Worm (Caenorhabditis elegans): ENCODE results near the gene ogt-1.
A peak's percentile ranks its signal among the peaks of the same experiment; 100 is the strongest.

ogt-1 gene

DNA sequence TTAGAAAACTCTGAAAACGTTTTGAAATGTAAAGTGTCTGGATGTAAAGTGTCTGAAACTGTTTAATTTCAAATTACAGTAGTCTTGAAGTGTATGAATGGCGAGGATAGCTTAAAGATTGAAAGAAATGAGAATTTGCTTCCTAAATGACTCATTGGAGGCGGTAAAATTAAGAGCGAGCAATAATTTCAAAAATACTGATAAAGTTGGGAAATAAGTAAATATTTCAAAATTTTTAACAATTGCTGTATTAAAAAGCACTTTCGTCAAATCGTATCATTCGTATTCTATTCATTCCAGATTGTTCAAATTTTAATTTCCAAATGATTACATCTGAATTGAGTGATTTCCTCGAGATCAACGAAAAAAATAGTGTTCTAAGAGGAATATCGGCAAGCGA, 29.2 kb downstream of the ogt-1 start, which contains the start of gene B0280.2:
B0280.2 (plus strand) TSS at position 301 of the 400 bp plus-strand sequence.
- TF ChIP-seq mep-1 (tag; optimal IDR thresholded peaks at IDR 0.05): no peak
- TF ChIP-seq F10B5.3 (tag; optimal IDR thresholded peaks at IDR 0.05): no peak
- TF ChIP-seq daf-8 (GFP tag; IDR thresholded peaks at IDR 0.05): no peak
- TF ChIP-seq aly-2 (tag; optimal IDR thresholded peaks at IDR 0.05): no peak
- no peak for TF ChIP-seq nhr-48 (tag; optimal IDR thresholded peaks at IDR 0.05)
- TF ChIP-seq spr-1 (tag; optimal IDR thresholded peaks at IDR 0.05): no peak
- TF ChIP-seq nhr-6 (tag; optimal IDR thresholded peaks at IDR 0.05): no peak
- no peak for TF ChIP-seq nhr-237 (tag; optimal IDR thresholded peaks at IDR 0.05)
- no peak for TF ChIP-seq zip-2 (tag; optimal IDR thresholded peaks at IDR 0.05)
- TF ChIP-seq dve-1 (tag; optimal IDR thresholded peaks at IDR 0.05; ENCODE audit: insufficient read depth): no peak
- no peak for TF ChIP-seq cey-2 (tag; optimal IDR thresholded peaks at IDR 0.05; ENCODE audit: borderline replicate concordance, insufficient read depth)
- no peak for TF ChIP-seq hif-1 (tag; optimal IDR thresholded peaks at IDR 0.05)
- no peak for TF ChIP-seq saeg-2 (GFP tag; IDR thresholded peaks at IDR 0.05)
- TF ChIP-seq lsy-2 (tag; optimal IDR thresholded peaks at IDR 0.05): no peak
- TF ChIP-seq ZK546.5 (tag; optimal IDR thresholded peaks at IDR 0.05): no peak
- no peak for TF ChIP-seq jun-1 (tag; optimal IDR thresholded peaks at IDR 0.05)
- TF ChIP-seq nhr-76 (tag; optimal IDR thresholded peaks at IDR 0.05): no peak
- TF ChIP-seq nhr-111 (GFP tag; optimal IDR thresholded peaks at IDR 0.05): no peak
- TF ChIP-seq unc-130 (GFP tag; optimal IDR thresholded peaks at IDR 0.05): no peak

DNA sequence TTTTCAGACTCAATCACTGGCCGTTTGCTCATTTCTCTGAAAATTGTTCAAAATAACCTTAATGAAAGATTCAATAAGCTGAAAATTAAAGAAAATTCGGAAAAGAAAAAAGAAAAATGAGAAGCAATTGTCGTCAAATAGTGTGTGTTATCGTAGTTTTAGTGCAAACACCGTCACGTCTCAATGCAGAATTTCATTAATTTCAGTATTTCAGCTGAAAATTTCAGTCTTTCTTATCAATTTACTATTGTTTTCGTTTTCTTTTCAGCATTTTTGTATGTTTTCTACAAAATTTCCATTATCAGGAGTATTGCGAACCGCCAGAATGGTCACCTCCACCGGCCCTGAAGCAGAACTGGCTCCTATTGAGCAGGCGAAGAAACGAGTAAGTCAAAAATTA, 30.7 kb downstream of the ogt-1 start, which contains the start of the genes B0280.9 and rpia-1:
B0280.9 (minus strand) TSS at position 36 of the 400 bp plus-strand sequence.
rpia-1 (plus strand) TSS at position 269 of the 400 bp plus-strand sequence.
- no peak for TF ChIP-seq spr-3 (GFP tag; optimal IDR thresholded peaks at IDR 0.05)
- no peak for TF ChIP-seq dmd-9 (GFP tag; IDR thresholded peaks at IDR 0.05)
- no peak for TF ChIP-seq F44E2.7 (GFP tag; IDR thresholded peaks at IDR 0.05)
- TF ChIP-seq F10B5.3 (tag; optimal IDR thresholded peaks at IDR 0.05): no peak
- peak; percentile 79 for TF ChIP-seq aha-1 (tag)
- TF ChIP-seq fkh-10 (GFP tag; optimal IDR thresholded peaks at IDR 0.05): no peak
- TF ChIP-seq lir-3 (tag; optimal IDR thresholded peaks at IDR 0.05): no peak
- TF ChIP-seq snpc-1.2 (GFP tag; IDR thresholded peaks at IDR 0.05): no peak
- no peak for TF ChIP-seq nhr-76 (tag; optimal IDR thresholded peaks at IDR 0.05)
- no peak for TF ChIP-seq lin-39 (tag; optimal IDR thresholded peaks at IDR 0.05)
- no peak for TF ChIP-seq F37D6.2 (tag; optimal IDR thresholded peaks at IDR 0.05)
- TF ChIP-seq arid-1 (GFP tag; conservative IDR thresholded peaks at IDR 0.05): no peak
- TF ChIP-seq vab-7 (GFP tag; IDR thresholded peaks at IDR 0.05): no peak
- no peak for TF ChIP-seq T26A8.4 (GFP tag; IDR thresholded peaks at IDR 0.05)
- TF ChIP-seq tra-1 (GFP tag; IDR thresholded peaks at IDR 0.05): no peak
- TF ChIP-seq saeg-2 (GFP tag; IDR thresholded peaks at IDR 0.05): no peak
- no peak for TF ChIP-seq ceh-44 (GFP tag; IDR thresholded peaks at IDR 0.05)
- TF ChIP-seq aly-2 (tag; optimal IDR thresholded peaks at IDR 0.05): no peak
- no peak for TF ChIP-seq rbr-2 (tag; optimal IDR thresholded peaks at IDR 0.05)
- no peak for TF ChIP-seq ceh-28 (tag; optimal IDR thresholded peaks at IDR 0.05)
- TF ChIP-seq ces-1 (GFP tag; optimal IDR thresholded peaks at IDR 0.05): no peak
- TF ChIP-seq nhr-11 (tag; optimal IDR thresholded peaks at IDR 0.05): no peak
- TF ChIP-seq nhr-28 (tag; optimal IDR thresholded peaks at IDR 0.05): peak; percentile 6
- no peak for TF ChIP-seq daf-16 (GFP tag; optimal IDR thresholded peaks at IDR 0.05)
- TF ChIP-seq daf-16 (tag; optimal IDR thresholded peaks at IDR 0.05): peak; percentile 72
- TF ChIP-seq hlh-11 (tag; optimal IDR thresholded peaks at IDR 0.05): peak; percentile 40
- no peak for TF ChIP-seq ceh-62 (tag; optimal IDR thresholded peaks at IDR 0.05)
- no peak for TF ChIP-seq nhr-237 (tag; optimal IDR thresholded peaks at IDR 0.05)
- TF ChIP-seq nhr-10 (tag; optimal IDR thresholded peaks at IDR 0.05): peak; percentile 16
- no peak for TF ChIP-seq nhr-102 (tag; optimal IDR thresholded peaks at IDR 0.05)
- TF ChIP-seq zfp-2 (tag; optimal IDR thresholded peaks at IDR 0.05): no peak
- TF ChIP-seq nhr-41 (GFP tag; IDR thresholded peaks at IDR 0.05): no peak
- no peak for TF ChIP-seq attf-4 (tag; optimal IDR thresholded peaks at IDR 0.05)
- no peak for TF ChIP-seq Y75B8A.6 (GFP tag; IDR thresholded peaks at IDR 0.05)
- TF ChIP-seq nhr-48 (tag; optimal IDR thresholded peaks at IDR 0.05): no peak
- TF ChIP-seq hmg-1.1 (GFP tag; IDR thresholded peaks at IDR 0.05): no peak
- no peak for TF ChIP-seq cey-2 (tag; optimal IDR thresholded peaks at IDR 0.05; ENCODE audit: borderline replicate concordance, insufficient read depth)
- no peak for TF ChIP-seq Y48G9A.11 (GFP tag; IDR thresholded peaks at IDR 0.05)
- no peak for TF ChIP-seq dmd-8 (GFP tag; IDR thresholded peaks at IDR 0.05)
